Fruit fly (Drosophila melanogaster) whole organism, pupa: ENCODE measurements around the gene CG12224.

Experiments used
- CG13204 ChIP-seq: fragments of 200-800 bp; sonication (Bioruptor generic); optimal IDR thresholded peaks from 2 replicates; lab custom pipeline; 2018; ENCODE audit warnings: missing biosample characterization, mild to moderate bottlenecking, missing genetic modification characterization, moderate library complexity
- CG4496 ChIP-seq: fragments of 200-800 bp; sonication (Bioruptor generic); IDR thresholded peaks from 3 replicates; pipeline ENCODE4 v1.3.6; 2022; ENCODE audit warnings: missing biosample characterization, missing genetic modification characterization
- EcR ChIP-seq: fragments of 200-800 bp; sonication (Bioruptor generic); optimal IDR thresholded peaks from 3 replicates; lab custom pipeline; 2019; ENCODE audit warnings: missing biosample characterization, missing genetic modification characterization, mild to moderate bottlenecking, moderate library complexity, missing genetic modification reagents
- Snoo ChIP-seq: fragments of 200-800 bp; sonication (Bioruptor generic); optimal IDR thresholded peaks from 3 replicates; lab custom pipeline; 2017; ENCODE audit warnings: missing biosample characterization, mild to moderate bottlenecking, missing genetic modification characterization, inconsistent platforms

- TF ChIP-seq CG4496 (GFP tag; lab: Robert Waterston, UW) (no peak), CG13204 (peak; percentile 87), EcR (no peak), Snoo (no peak)
These were observed 7.3 kb upstream of the CG12224 start for dm6 chr3R:11989206-11989605.
